Worm (Caenorhabditis elegans): ENCODE results near the gene F59B10.3.
"Not testable (repeated sequence)": the region's sequence is repeated elsewhere in the genome, so short reads cannot be mapped to it uniquely, and the experiment has no call there.

The F59B10.3 gene

ce11 chrII:10490329-10490728 lies 20.0 kb upstream of the F59B10.3 start, which contains the start of gene clec-61:
Gene clec-61 (minus strand): TSS chrII:10490537.
- TF ChIP-seq nhr-76 (tag; optimal IDR thresholded peaks at IDR 0.05) (no peak), nhr-28 (tag; optimal IDR thresholded peaks at IDR 0.05) (no peak), drap-1 (GFP tag; optimal IDR thresholded peaks at IDR 0.05) (no peak), ztf-11 (tag; optimal IDR thresholded peaks at IDR 0.05) (no peak)

ce11 chrII:10493034-10493433 lies 17.3 kb upstream of the F59B10.3 start, which contains the start of gene ZK666.8:
Gene ZK666.8 (minus strand): TSS chrII:10493134.
- TF ChIP-seq unc-120 (tag; optimal IDR thresholded peaks at IDR 0.05; ENCODE audit: poor library complexity, severe bottlenecking); unc-39 (tag; optimal IDR thresholded peaks at IDR 0.05); lin-13 (tag; optimal IDR thresholded peaks at IDR 0.05): not testable (repeated sequence)

- TF ChIP-seq drap-1 (GFP tag; optimal IDR thresholded peaks at IDR 0.05), result no peak
- TF ChIP-seq tbx-8 (GFP tag; optimal IDR thresholded peaks at IDR 0.05), result no peak
- no peak for TF ChIP-seq lsy-2 (tag; optimal IDR thresholded peaks at IDR 0.05)
- TF ChIP-seq sptf-1 (tag; optimal IDR thresholded peaks at IDR 0.05), result no peak
- TF ChIP-seq ceh-39 (tag; optimal IDR thresholded peaks at IDR 0.05), result no peak
- TF ChIP-seq unc-62 (GFP tag; optimal IDR thresholded peaks at IDR 0.05), result no peak
- TF ChIP-seq mab-5 (tag; optimal IDR thresholded peaks at IDR 0.05), result no peak
- no peak for TF ChIP-seq nhr-76 (tag; optimal IDR thresholded peaks at IDR 0.05)
- TF ChIP-seq ceh-43 (GFP tag; optimal IDR thresholded peaks at IDR 0.05), result no peak
- TF ChIP-seq pha-4 (tag; optimal IDR thresholded peaks at IDR 0.05), result no peak
- TF ChIP-seq M03D4.4 (tag; optimal IDR thresholded peaks at IDR 0.05), result no peak
- TF ChIP-seq snpc-4 (tag; optimal IDR thresholded peaks at IDR 0.05), result no peak
- TF ChIP-seq elt-3 (tag; optimal IDR thresholded peaks at IDR 0.05), result no peak
These were observed 15.9 kb upstream of the F59B10.3 start, which contains the start of gene ZK666.14 for ce11 chrII:10494467-10494866. Gene ZK666.14 (plus strand): TSS chrII:10494767.

- TF ChIP-seq lsy-2 (tag; optimal IDR thresholded peaks at IDR 0.05), result no peak
- TF ChIP-seq ceh-39 (tag; optimal IDR thresholded peaks at IDR 0.05), result no peak
- no peak for TF ChIP-seq blmp-1 (tag; optimal IDR thresholded peaks at IDR 0.05)
- TF ChIP-seq ceh-43 (GFP tag; optimal IDR thresholded peaks at IDR 0.05), result no peak
- TF ChIP-seq cnd-1 (tag; optimal IDR thresholded peaks at IDR 0.05), result no peak
- no peak for TF ChIP-seq nhr-12 (tag; optimal IDR thresholded peaks at IDR 0.05)
- no peak for TF ChIP-seq pha-4 (tag; optimal IDR thresholded peaks at IDR 0.05)
- no peak for TF ChIP-seq hlh-1 (tag; optimal IDR thresholded peaks at IDR 0.05)
- TF ChIP-seq bed-3 (GFP tag; optimal IDR thresholded peaks at IDR 0.05), result no peak
- no peak for TF ChIP-seq tbx-8 (GFP tag; optimal IDR thresholded peaks at IDR 0.05)
- no peak for TF ChIP-seq M03D4.4 (tag; optimal IDR thresholded peaks at IDR 0.05)
- TF ChIP-seq nhr-28 (tag; optimal IDR thresholded peaks at IDR 0.05), result no peak
These were observed 14.4 kb upstream of the F59B10.3 start, which contains the start of gene ZK666.12 for ce11 chrII:10495912-10496311. Gene ZK666.12 (plus strand): TSS chrII:10496212.

- TF ChIP-seq hlh-1 (tag; optimal IDR thresholded peaks at IDR 0.05) (no peak), unc-120 (tag; optimal IDR thresholded peaks at IDR 0.05; ENCODE audit: poor library complexity, severe bottlenecking) (no peak), nhr-76 (tag; optimal IDR thresholded peaks at IDR 0.05) (no peak), ceh-83 (GFP tag; optimal IDR thresholded peaks at IDR 0.05) (no peak), unc-39 (tag; optimal IDR thresholded peaks at IDR 0.05) (no peak), ces-1 (GFP tag; optimal IDR thresholded peaks at IDR 0.05) (no peak), M03D4.4 (tag; optimal IDR thresholded peaks at IDR 0.05) (no peak), mab-5 (tag; optimal IDR thresholded peaks at IDR 0.05) (no peak), lin-32 (GFP tag; optimal IDR thresholded peaks at IDR 0.05) (no peak), tbx-8 (GFP tag; optimal IDR thresholded peaks at IDR 0.05) (no peak), lsy-2 (tag; optimal IDR thresholded peaks at IDR 0.05) (no peak), lin-13 (tag; optimal IDR thresholded peaks at IDR 0.05) (no peak), zip-8 (tag; optimal IDR thresholded peaks at IDR 0.05) (no peak), elt-3 (tag; optimal IDR thresholded peaks at IDR 0.05) (no peak), drap-1 (GFP tag; optimal IDR thresholded peaks at IDR 0.05) (no peak), nhr-237 (tag; optimal IDR thresholded peaks at IDR 0.05) (no peak), ceh-39 (tag; optimal IDR thresholded peaks at IDR 0.05) (no peak), mls-2 (tag; optimal IDR thresholded peaks at IDR 0.05) (no peak), mep-1 (tag; optimal IDR thresholded peaks at IDR 0.05) (no peak)
These were observed 9.7 kb upstream of the F59B10.3 start for ce11 chrII:10500674-10501073.

- TF ChIP-seq elt-3 (tag; optimal IDR thresholded peaks at IDR 0.05) (no peak), blmp-1 (tag; optimal IDR thresholded peaks at IDR 0.05) (peak; percentile 3), ham-2 (GFP tag; optimal IDR thresholded peaks at IDR 0.05) (peak; percentile 27), lin-32 (GFP tag; optimal IDR thresholded peaks at IDR 0.05) (no peak), nhr-76 (tag; optimal IDR thresholded peaks at IDR 0.05) (no peak), unc-62 (GFP tag; optimal IDR thresholded peaks at IDR 0.05) (peak; percentile 57), flh-1 (GFP tag; optimal IDR thresholded peaks at IDR 0.05) (no peak), hlh-1 (tag; optimal IDR thresholded peaks at IDR 0.05) (no peak), ces-1 (GFP tag; optimal IDR thresholded peaks at IDR 0.05) (peak; percentile 37), elt-1 (tag; optimal IDR thresholded peaks at IDR 0.05; ENCODE audit: borderline replicate concordance, insufficient read depth) (peak; percentile 65), mls-2 (tag; optimal IDR thresholded peaks at IDR 0.05) (no peak)
These were observed 8.8 kb upstream of the F59B10.3 start for ce11 chrII:10501578-10501977.
